Worm (Caenorhabditis elegans) whole organism, L4 larva: ENCODE results near the gene H08M01.1.

ENCODE experiments used
- F10B5.3 ChIP-seq: sonication (generic microtip); optimal IDR thresholded peaks from 2 replicates; lab custom pipeline; 2016; ENCODE audit warnings: mild to moderate bottlenecking, missing genetic modification characterization, missing compliant biosample characterization
- F37D6.2 ChIP-seq: sonication (generic microtip); optimal IDR thresholded peaks from 2 replicates; lab custom pipeline; 2016; ENCODE audit warnings: mild to moderate bottlenecking, missing genetic modification characterization, missing compliant biosample characterization
- R02D3.7 ChIP-seq: fragments of 150-350 bp; sonication (generic microtip); optimal IDR thresholded peaks from 3 replicates; lab custom pipeline; 2014; ENCODE audit warnings: missing biosample characterization, missing genetic modification characterization
- T26A8.4 ChIP-seq: fragments of 200-800 bp; sonication (Bioruptor generic); IDR thresholded peaks from 2 replicates; pipeline ENCODE4 v1.3.6; 2022; ENCODE audit warnings: missing genetic modification characterization, missing compliant biosample characterization
- Y105C5A.15 ChIP-seq: fragments of 200-800 bp; sonication (Bioruptor generic); IDR thresholded peaks from 2 replicates; pipeline ENCODE4 v1.3.6; 2022; ENCODE audit warnings: missing genetic modification characterization, missing compliant biosample characterization
- Y48G9A.11 ChIP-seq: fragments of 200-800 bp; sonication (Bioruptor generic); IDR thresholded peaks from 2 replicates; pipeline ENCODE4 v1.3.6; 2022; ENCODE audit warnings: missing genetic modification reagents, missing genetic modification characterization, missing compliant biosample characterization
- Y75B8A.6 ChIP-seq: fragments of 200-800 bp; sonication (Bioruptor generic); IDR thresholded peaks from 2 replicates; pipeline ENCODE4 v1.3.6; 2022; ENCODE audit warnings: missing genetic modification reagents, missing genetic modification characterization, missing compliant biosample characterization
- arid-1 ChIP-seq: fragments of 200-800 bp; sonication (Bioruptor generic); conservative IDR thresholded peaks from 2 replicates; pipeline ENCODE4 v1.3.6; 2022; ENCODE audit warnings: missing genetic modification reagents, missing genetic modification characterization, missing compliant biosample characterization
- ceh-20 ChIP-seq: fragments of 200-800 bp; sonication (Bioruptor generic); IDR thresholded peaks from 2 replicates; pipeline ENCODE4 v1.3.6; 2022; ENCODE audit warnings: missing genetic modification reagents, missing genetic modification characterization, missing compliant biosample characterization
- ceh-62 ChIP-seq: sonication (generic microtip); optimal IDR thresholded peaks from 2 replicates; lab custom pipeline; 2017; ENCODE audit warnings: missing biosample characterization, missing genetic modification characterization
- ces-1 ChIP-seq: fragments of 150-350 bp; sonication (generic microtip); optimal IDR thresholded peaks from 4 replicates; lab custom pipeline; 2014; ENCODE audit warnings: missing biosample characterization, missing genetic modification reagents, missing genetic modification characterization
- cey-2 ChIP-seq: sonication (generic microtip); optimal IDR thresholded peaks from 3 replicates; lab custom pipeline; 2017; ENCODE audit warnings: missing genetic modification characterization, mild to moderate bottlenecking, missing compliant biosample characterization, antibody characterized with exemption, borderline replicate concordance; ENCODE audit not compliant: insufficient read depth
- ctbp-1 ChIP-seq: fragments of 200-800 bp; sonication (Bioruptor generic); IDR thresholded peaks from 2 replicates; pipeline ENCODE4 v1.3.6; 2022; ENCODE audit warnings: missing genetic modification reagents, missing genetic modification characterization, missing compliant biosample characterization
- daf-16 ChIP-seq, 3 experiments: sonication (generic microtip); optimal IDR thresholded peaks; 2 replicates each; lab custom pipeline; 2016 to 2017; ENCODE audit warnings: missing genetic modification characterization in 3 of 3, missing genetic modification reagents in 3 of 3, mild to moderate bottlenecking in 2 of 3, missing compliant biosample characterization in 2 of 3, missing biosample characterization in 1 of 3, moderate library complexity in 1 of 3
- dmd-8 ChIP-seq: fragments of 200-800 bp; sonication (Bioruptor generic); IDR thresholded peaks from 2 replicates; pipeline ENCODE4 v1.3.6; 2022; ENCODE audit warnings: missing genetic modification characterization, missing compliant biosample characterization
- dmd-9 ChIP-seq: fragments of 200-800 bp; sonication (Bioruptor generic); IDR thresholded peaks from 2 replicates; pipeline ENCODE4 v1.3.6; 2022; ENCODE audit warnings: missing genetic modification reagents, missing genetic modification characterization, missing compliant biosample characterization
- dve-1 ChIP-seq: sonication (generic microtip); optimal IDR thresholded peaks from 2 replicates; lab custom pipeline; 2017; ENCODE audit warnings: antibody characterized with exemption, mild to moderate bottlenecking, missing genetic modification characterization, missing compliant biosample characterization; ENCODE audit not compliant: insufficient read depth
- egl-27 ChIP-seq: sonication (generic microtip); optimal IDR thresholded peaks from 3 replicates; lab custom pipeline; 2017; ENCODE audit warnings: missing biosample characterization, missing genetic modification reagents, missing genetic modification characterization
- fkh-10 ChIP-seq: fragments of 150-350 bp; optimal IDR thresholded peaks from 2 replicates; lab custom pipeline; 2014; ENCODE audit warnings: missing biosample characterization, missing genetic modification reagents, missing genetic modification characterization
- hif-1 ChIP-seq, 2 experiments: sonication (generic microtip); optimal IDR thresholded peaks; 2 replicates each; lab custom pipeline; 2016 to 2017; ENCODE audit warnings: missing compliant biosample characterization in 2 of 2, missing genetic modification characterization in 2 of 2, missing genetic modification reagents in 2 of 2, missing genotype in 2 of 2, mild to moderate bottlenecking in 1 of 2
- hlh-11 ChIP-seq: fragments of 200-800 bp; sonication (Bioruptor generic); optimal IDR thresholded peaks from 2 replicates; lab custom pipeline; 2018; ENCODE audit warnings: mild to moderate bottlenecking, missing genetic modification characterization, missing compliant biosample characterization
- hlh-30 ChIP-seq: sonication (generic microtip); optimal IDR thresholded peaks from 2 replicates; lab custom pipeline; 2017; ENCODE audit warnings: antibody characterized with exemption, mild to moderate bottlenecking, missing genetic modification characterization, missing compliant biosample characterization; ENCODE audit not compliant: insufficient read depth
- lin-13 ChIP-seq: fragments of 150-350 bp; optimal IDR thresholded peaks from 2 replicates; lab custom pipeline; 2014; ENCODE audit warnings: missing biosample characterization, missing genetic modification reagents, missing genetic modification characterization
- lin-29 ChIP-seq: fragments of 200-800 bp; sonication (Bioruptor generic); IDR thresholded peaks from 2 replicates; pipeline ENCODE4 v1.3.6; 2022; ENCODE audit warnings: missing genetic modification reagents, missing genetic modification characterization, missing compliant biosample characterization
- lin-38 ChIP-seq: fragments of 200-800 bp; sonication (Bioruptor generic); IDR thresholded peaks from 2 replicates; pipeline ENCODE4 v1.3.6; 2022; ENCODE audit warnings: missing genetic modification reagents, missing genetic modification characterization, missing compliant biosample characterization
- lir-3 ChIP-seq: sonication (generic microtip); optimal IDR thresholded peaks from 2 replicates; lab custom pipeline; 2016; ENCODE audit warnings: mild to moderate bottlenecking, missing genetic modification characterization, missing compliant biosample characterization
- lsy-2 ChIP-seq, 2 experiments: fragments of 150-350 bp in 1 of 2; sonication (generic microtip) in 1 of 2; optimal IDR thresholded peaks; 2 replicates each; lab custom pipeline; 2014 to 2017; ENCODE audit warnings: missing biosample characterization in 2 of 2, missing genetic modification characterization in 2 of 2
- madf-5 ChIP-seq, 2 experiments: fragments of 200-800 bp; sonication (Bioruptor generic); IDR thresholded peaks; 2 replicates each; pipeline ENCODE4 v1.3.6; 2022; ENCODE audit warnings: missing compliant biosample characterization in 2 of 2, missing genetic modification characterization in 2 of 2
- madf-9 ChIP-seq: fragments of 200-800 bp; sonication (Bioruptor generic); conservative IDR thresholded peaks from 2 replicates; pipeline ENCODE4 v1.3.6; 2022; ENCODE audit warnings: missing genetic modification reagents, missing genetic modification characterization, missing compliant biosample characterization
- mdl-1 ChIP-seq, 2 experiments: fragments of 150-350 bp in 1 of 2; sonication (generic microtip) in 1 of 2; optimal IDR thresholded peaks; 2 replicates each; lab custom pipeline; 2014 to 2017; ENCODE audit warnings: missing biosample characterization in 2 of 2, missing genetic modification characterization in 2 of 2
- mep-1 ChIP-seq: fragments of 150-350 bp; sonication (generic microtip); optimal IDR thresholded peaks from 3 replicates; lab custom pipeline; 2014; ENCODE audit warnings: missing biosample characterization, missing genetic modification characterization
- mes-2 ChIP-seq: sonication (generic microtip); optimal IDR thresholded peaks from 2 replicates; lab custom pipeline; 2016; ENCODE audit warnings: missing genotype, mild to moderate bottlenecking, missing genetic modification characterization, missing compliant biosample characterization; ENCODE audit not compliant: poor library complexity, severe bottlenecking
- mxl-3 ChIP-seq: fragments of 200-800 bp; sonication (Bioruptor generic); optimal IDR thresholded peaks from 2 replicates; lab custom pipeline; 2018; ENCODE audit warnings: mild to moderate bottlenecking, missing genetic modification characterization, missing compliant biosample characterization
- nhr-10 ChIP-seq: fragments of 150-350 bp; optimal IDR thresholded peaks from 2 replicates; lab custom pipeline; 2014; ENCODE audit warnings: missing biosample characterization, missing genetic modification characterization
- nhr-11 ChIP-seq: fragments of 150-350 bp; optimal IDR thresholded peaks from 2 replicates; lab custom pipeline; 2014; ENCODE audit warnings: missing biosample characterization, missing genetic modification characterization
- php-3 ChIP-seq: fragments of 200-800 bp; sonication (Bioruptor generic); IDR thresholded peaks from 2 replicates; pipeline ENCODE4 v1.3.6; 2022; ENCODE audit warnings: missing genetic modification reagents, missing genetic modification characterization, missing compliant biosample characterization
- skn-1 ChIP-seq: fragments of 150-350 bp; optimal IDR thresholded peaks from 2 replicates; lab custom pipeline; 2014; ENCODE audit warnings: missing biosample characterization, missing genetic modification characterization
- snpc-1.2 ChIP-seq: fragments of 200-800 bp; sonication (Bioruptor generic); IDR thresholded peaks from 2 replicates; pipeline ENCODE4 v1.3.6; 2022; ENCODE audit warnings: missing genetic modification reagents, missing genetic modification characterization, missing compliant biosample characterization
- spr-1 ChIP-seq: sonication (generic microtip); optimal IDR thresholded peaks from 2 replicates; lab custom pipeline; 2016; ENCODE audit warnings: mild to moderate bottlenecking, missing genetic modification characterization, missing compliant biosample characterization
- tra-1 ChIP-seq: fragments of 200-800 bp; sonication (Bioruptor generic); IDR thresholded peaks from 2 replicates; pipeline ENCODE4 v1.3.6; 2022; ENCODE audit warnings: missing genetic modification reagents, missing genetic modification characterization, missing compliant biosample characterization
- unc-130 ChIP-seq: sonication (generic microtip); optimal IDR thresholded peaks from 2 replicates; lab custom pipeline; 2016; ENCODE audit warnings: missing genetic modification reagents, missing genetic modification characterization, missing compliant biosample characterization
- unc-39 ChIP-seq: sonication (generic microtip); optimal IDR thresholded peaks from 2 replicates; lab custom pipeline; 2017; ENCODE audit warnings: missing biosample characterization, missing genetic modification characterization
- zag-1 ChIP-seq: fragments of 150-350 bp; optimal IDR thresholded peaks from 2 replicates; lab custom pipeline; 2014; ENCODE audit warnings: missing biosample characterization, missing genetic modification characterization
- zfp-3 ChIP-seq: fragments of 200-800 bp; sonication (Bioruptor generic); conservative IDR thresholded peaks from 2 replicates; pipeline ENCODE4 v1.3.6; 2022; ENCODE audit warnings: missing genetic modification reagents, missing genetic modification characterization, missing compliant biosample characterization

Gene H08M01.1

DNA sequence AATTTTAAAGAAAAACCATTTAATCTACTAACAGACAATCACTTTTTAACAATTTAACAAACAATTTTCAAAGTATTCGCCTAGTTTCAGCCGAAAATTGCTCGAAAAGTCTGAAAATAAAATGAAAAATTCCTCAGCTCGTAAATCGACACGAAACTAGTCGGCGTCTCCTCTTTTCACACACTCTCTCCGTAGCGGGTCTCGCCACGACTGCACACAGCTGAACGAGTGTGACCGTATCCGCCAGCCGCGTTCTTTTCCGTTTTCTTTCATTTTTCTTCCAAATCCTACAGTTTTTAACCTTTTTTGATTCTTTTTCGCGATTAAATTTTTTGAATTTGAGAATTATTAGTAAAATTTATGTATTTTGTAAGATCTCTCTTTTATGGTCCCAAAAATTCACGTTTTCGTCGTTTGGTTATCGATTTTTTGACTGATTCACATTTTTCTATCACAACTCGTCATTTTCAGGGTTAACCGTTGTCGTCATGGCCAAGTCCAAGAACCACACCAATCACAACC, 45.6 kb upstream of the H08M01.1 start, which contains the start of gene rpl-29 (continued):
- peak; percentile 98 for TF ChIP-seq snpc-1.2 (GFP tag; lab: Robert Waterston, UW)
- peak; percentile 27 for TF ChIP-seq F10B5.3 (tag; lab: Kevin White, UChicago)
- peak; percentile 22 for TF ChIP-seq F37D6.2 (tag; lab: Kevin White, UChicago)
- 0 out of 2 replicates have a peak, but pooled peaks have one; percentile 67 for TF ChIP-seq zfp-3 (GFP tag; lab: Robert Waterston, UW)
- peak; percentile 64 for TF ChIP-seq unc-130
- peak; percentile 72 for TF ChIP-seq fkh-10 (GFP tag; lab: Kevin White, UChicago)
- no peak for TF ChIP-seq dmd-8 (GFP tag; lab: Robert Waterston, UW)
- TF ChIP-seq unc-39 (tag; lab: Kevin White, UChicago): no peak
- peak in 1 of 2 experiments; percentile 70 for TF ChIP-seq hif-1 (tag; optimal IDR thresholded peaks at IDR 0.05; lab: Kevin White, UChicago)
- peak; percentile 56; the same call in 1 of the 2 replicates for TF ChIP-seq dmd-9 (GFP tag; lab: Robert Waterston, UW)
- TF ChIP-seq egl-27 (tag; lab: Kevin White, UChicago): no peak
- no peak for TF ChIP-seq cey-2 (tag; lab: Kevin White, UChicago)
- TF ChIP-seq R02D3.7 (tag; lab: Kevin White, UChicago): peak; percentile 90
- TF ChIP-seq Y75B8A.6 (GFP tag; lab: Robert Waterston, UW): no peak
- TF ChIP-seq hlh-30: peak; percentile 90
- no peak for TF ChIP-seq tra-1
- peak; percentile 78 for TF ChIP-seq T26A8.4 (GFP tag; lab: Robert Waterston, UW)
- no peak for TF ChIP-seq lir-3 (tag; lab: Kevin White, UChicago)
- peak in 1 of 2 experiments; percentile 34 for TF ChIP-seq mdl-1 (tag; optimal IDR thresholded peaks at IDR 0.05; lab: Kevin White, UChicago)
- TF ChIP-seq lin-29 (GFP tag; lab: Robert Waterston, UW): peak; percentile 45; the same call in 1 of the 2 replicates
- TF ChIP-seq mes-2 (tag; lab: Kevin White, UChicago): peak; percentile 89
- TF ChIP-seq dve-1 (tag; lab: Kevin White, UChicago): peak; percentile 90
- TF ChIP-seq daf-16 (GFP tag; optimal IDR thresholded peaks at IDR 0.05; lab: Kevin White, UChicago): no peak
- peak; percentile 63 for TF ChIP-seq daf-16 (tag; optimal IDR thresholded peaks at IDR 0.05; lab: Kevin White, UChicago)
- peak; percentile 96 to 99 for TF ChIP-seq lsy-2 (tag; optimal IDR thresholded peaks at IDR 0.05; lab: Kevin White, UChicago)

DNA sequence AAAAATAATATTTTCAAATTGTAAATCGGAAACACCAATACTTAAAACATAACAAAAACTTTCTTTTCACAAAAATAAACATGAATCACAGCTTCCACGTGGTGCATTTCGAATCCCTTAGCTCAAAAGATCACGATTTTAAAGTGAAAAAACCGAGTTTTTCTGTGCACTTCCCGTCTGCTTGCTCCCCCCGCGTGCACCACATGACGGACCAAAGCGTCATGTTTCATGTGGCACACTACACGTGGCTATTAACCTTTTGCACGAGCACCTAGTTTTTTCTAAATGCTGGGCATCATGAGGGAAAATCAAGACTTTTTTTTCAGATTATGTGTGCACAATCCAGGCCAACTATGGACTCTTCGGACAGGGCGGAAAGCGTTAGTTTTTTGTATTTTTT, 44.6 kb upstream of the H08M01.1 start:
- TF ChIP-seq madf-5 (GFP tag; IDR thresholded peaks at IDR 0.05; lab: Robert Waterston, UW) (no peak), hlh-11 (tag; lab: Kevin White, UChicago) (peak; percentile 58), php-3 (GFP tag; lab: Robert Waterston, UW) (no peak), unc-130 (no peak), hlh-30 (peak; percentile 91), tra-1 (peak; percentile 50; the same call in 1 of the 2 replicates), mxl-3 (GFP tag; lab: Kevin White, UChicago) (peak; percentile 43), lsy-2 (tag; optimal IDR thresholded peaks at IDR 0.05; lab: Kevin White, UChicago) (peak in 1 of 2 experiments; percentile 31), nhr-10 (tag; lab: Kevin White, UChicago) (no peak), mdl-1 (tag; optimal IDR thresholded peaks at IDR 0.05; lab: Kevin White, UChicago) (peak in 1 of 2 experiments; percentile 55), ctbp-1 (GFP tag; lab: Robert Waterston, UW) (no peak), nhr-11 (tag; lab: Kevin White, UChicago) (peak; percentile 61)

- TF ChIP-seq arid-1 (GFP tag; lab: Robert Waterston, UW) (no peak), dve-1 (tag; lab: Kevin White, UChicago) (no peak), Y105C5A.15 (GFP tag; lab: Robert Waterston, UW) (no peak), mep-1 (tag; lab: Kevin White, UChicago) (no peak), hlh-30 (no peak), Y48G9A.11 (GFP tag; lab: Robert Waterston, UW) (no peak), lin-13 (no peak), ceh-62 (tag; lab: Kevin White, UChicago) (no peak), daf-16 (GFP tag; optimal IDR thresholded peaks at IDR 0.05; lab: Kevin White, UChicago) (no peak), daf-16 (tag; optimal IDR thresholded peaks at IDR 0.05; lab: Kevin White, UChicago) (no peak), ceh-20 (GFP tag; lab: Robert Waterston, UW) (no peak), zag-1 (tag; lab: Kevin White, UChicago) (no peak), madf-9 (GFP tag; lab: Robert Waterston, UW) (no peak), skn-1 (no peak), spr-1 (tag; lab: Kevin White, UChicago) (no peak), ces-1 (GFP tag; lab: Kevin White, UChicago) (no peak), lin-38 (no peak)
Observed at ce11 chrIV:13880370-13880769, 44.2 kb upstream of the H08M01.1 start.
